Worm (Caenorhabditis elegans): Measurements from ENCODE around the gene B0244.15.
A peak's percentile ranks its signal among the peaks of the same experiment; 100 is the strongest.

The B0244.15 gene

ce11 chrIII:5727827-5728226, 15.4 kb upstream of the B0244.15 start, which contains the start of gene egg-1:
egg-1 (plus strand) TSS chrIII:5728180.
- TF ChIP-seq sox-4 (tag; optimal IDR thresholded peaks at IDR 0.05) (no peak), gmeb-2 (tag; optimal IDR thresholded peaks at IDR 0.05) (no peak), npax-4 (tag; optimal IDR thresholded peaks at IDR 0.05) (no peak), elt-4 (tag; optimal IDR thresholded peaks at IDR 0.05) (no peak), tbx-2 (tag; optimal IDR thresholded peaks at IDR 0.05) (no peak), unc-86 (tag; optimal IDR thresholded peaks at IDR 0.05) (no peak), lim-6 (tag; optimal IDR thresholded peaks at IDR 0.05) (no peak), sdc-2 (tag; optimal IDR thresholded peaks at IDR 0.05) (no peak), ama-1 (optimal IDR thresholded peaks at IDR 0.05) (no peak), hlh-30 (tag; optimal IDR thresholded peaks at IDR 0.05; ENCODE audit: insufficient read depth) (no peak), mec-3 (tag; optimal IDR thresholded peaks at IDR 0.05; ENCODE audit: borderline replicate concordance) (no peak)

- TF ChIP-seq mec-3 (tag; optimal IDR thresholded peaks at IDR 0.05; ENCODE audit: borderline replicate concordance) = no peak
- no peak for TF ChIP-seq lim-6 (tag; optimal IDR thresholded peaks at IDR 0.05)
- no peak for TF ChIP-seq fkh-6 (tag; optimal IDR thresholded peaks at IDR 0.05)
- TF ChIP-seq elt-4 (tag; optimal IDR thresholded peaks at IDR 0.05) = no peak
- no peak for TF ChIP-seq ceh-45 (GFP tag; IDR thresholded peaks at IDR 0.05)
- TF ChIP-seq ets-4 (tag; optimal IDR thresholded peaks at IDR 0.05) = no peak
- no peak for TF ChIP-seq ceh-31 (tag; optimal IDR thresholded peaks at IDR 0.05)
- no peak for TF ChIP-seq tbx-2 (tag; optimal IDR thresholded peaks at IDR 0.05)
- no peak for TF ChIP-seq rnt-1 (tag; optimal IDR thresholded peaks at IDR 0.05)
- TF ChIP-seq ceh-9 (tag; optimal IDR thresholded peaks at IDR 0.05) = no peak
- TF ChIP-seq syd-9 (tag; optimal IDR thresholded peaks at IDR 0.05) = no peak
Observed at ce11 chrIII:5729367-5729766, 13.8 kb upstream of the B0244.15 start.

DNA sequence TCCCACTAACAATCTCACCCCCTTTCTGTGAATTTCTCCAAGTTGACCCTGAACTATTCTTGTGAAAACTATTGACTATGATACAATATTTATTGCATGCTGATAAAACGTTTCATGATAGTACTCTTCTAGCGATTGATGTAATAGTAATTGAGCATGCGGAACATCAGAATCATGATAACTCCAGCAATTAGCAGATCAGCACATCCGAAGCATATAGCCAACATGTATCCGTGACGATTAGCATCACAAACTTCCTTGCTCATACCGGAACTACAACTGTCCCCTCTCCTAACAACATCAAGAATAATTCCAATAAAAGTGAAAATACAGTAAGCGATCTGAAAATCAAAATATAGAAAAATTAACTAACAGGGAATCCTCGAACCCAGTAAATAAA, 13.1 kb upstream of the B0244.15 start:
- TF ChIP-seq pha-4 (tag; optimal IDR thresholded peaks at IDR 0.05) (no peak), gmeb-2 (tag; optimal IDR thresholded peaks at IDR 0.05) (no peak), ceh-48 (tag; optimal IDR thresholded peaks at IDR 0.05) (no peak), eyg-1 (tag; optimal IDR thresholded peaks at IDR 0.05) (no peak)

DNA sequence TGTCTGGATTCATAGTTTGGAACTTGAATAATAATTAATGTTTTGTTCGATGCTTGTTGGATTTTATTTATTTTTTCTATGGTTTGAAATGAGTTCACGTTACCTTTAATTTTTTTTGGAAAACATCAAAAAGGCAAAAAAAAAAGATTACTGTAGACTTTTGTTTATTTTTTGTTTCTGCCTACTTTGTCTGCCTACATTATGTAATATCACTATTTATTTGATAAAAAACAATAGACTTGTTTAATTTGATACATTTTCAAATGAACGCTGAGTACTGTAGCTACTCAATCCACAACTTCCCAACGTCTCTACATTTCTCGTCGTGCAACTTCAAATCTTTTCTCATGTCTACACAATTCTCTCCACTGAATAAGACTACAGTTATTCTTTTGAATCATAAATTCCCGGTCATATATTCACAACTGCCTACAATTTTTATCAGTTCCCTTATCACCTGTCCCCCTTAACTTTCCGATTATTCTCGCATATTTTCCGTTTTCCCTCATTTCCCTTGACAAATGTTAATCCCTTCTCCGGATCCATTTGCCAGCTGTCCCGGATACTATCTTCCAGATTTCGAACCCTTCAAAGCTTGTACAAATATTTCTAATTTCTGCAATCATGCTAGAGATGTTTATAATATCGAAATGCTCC, 12.1 kb upstream of the B0244.15 start, which contains the start of the genes B0244.9 and B0244.7:
TSS of gene B0244.9 (minus strand) at position 51 of the 657 bp plus-strand sequence.
TSS of gene B0244.7 (plus strand) at position 522 of the 657 bp plus-strand sequence.
- TF ChIP-seq elt-2 (tag; optimal IDR thresholded peaks at IDR 0.05) = peak; percentile 65
- no peak for TF ChIP-seq ceh-45 (GFP tag; IDR thresholded peaks at IDR 0.05)

ce11 chrIII:5732925-5733324, 10.3 kb upstream of the B0244.15 start, which contains the start of gene B0244.17:
B0244.17 (plus strand) TSS chrIII:5733225.
- TF ChIP-seq odd-2 (tag; optimal IDR thresholded peaks at IDR 0.05) (no peak), elt-2 (tag; optimal IDR thresholded peaks at IDR 0.05) (peak; percentile 30), K02D7.2 (tag; optimal IDR thresholded peaks at IDR 0.05) (no peak), nfya-1 (tag; optimal IDR thresholded peaks at IDR 0.05) (no peak), ceh-14 (tag; optimal IDR thresholded peaks at IDR 0.05) (no peak), unc-86 (tag; optimal IDR thresholded peaks at IDR 0.05) (no peak), syd-9 (tag; optimal IDR thresholded peaks at IDR 0.05) (no peak), sox-2 (GFP tag; IDR thresholded peaks at IDR 0.05) (no peak), nhr-232 (tag; optimal IDR thresholded peaks at IDR 0.05) (no peak)

ce11 chrIII:5734328-5734727, 8.9 kb upstream of the B0244.15 start:
- TF ChIP-seq Y22D7AL.16 (tag; optimal IDR thresholded peaks at IDR 0.05) = no peak
- TF ChIP-seq ceh-6 (GFP tag; optimal IDR thresholded peaks at IDR 0.05) = no peak
- TF ChIP-seq dve-1 (tag; optimal IDR thresholded peaks at IDR 0.05) = no peak

All from whole organism, late embryonic.